Fruit fly (Drosophila melanogaster): ENCODE results near the gene REPTOR-BP.

REPTOR-BP gene

dm6 chr2L:10220501-10221386, 43.2 kb upstream of the REPTOR-BP start, which contains the start of the genes Npc1a and Prosalpha6:
Gene Npc1a, minus strand, starts transcription at chr2L:10221216.
Gene Prosalpha6, plus strand, starts transcription at chr2L:10221351.
- TF ChIP-seq CG4707 (GFP tag; optimal IDR thresholded peaks at IDR 0.05): no peak
- peak; percentile 70 for TF ChIP-seq CG1024 (GFP tag; IDR thresholded peaks at IDR 0.05)
- TF ChIP-seq CG31441 (GFP tag; IDR thresholded peaks at IDR 0.05): no peak
- TF ChIP-seq CG17385 (GFP tag; optimal IDR thresholded peaks at IDR 0.05): peak; percentile 20
- no peak for TF ChIP-seq CG11456 (GFP tag; IDR thresholded peaks at IDR 0.05)
- TF ChIP-seq so (GFP tag; IDR thresholded peaks at IDR 0.05): peak; percentile 39; the same call in 1 of the 3 replicates
- TF ChIP-seq knrl (GFP tag; IDR thresholded peaks at IDR 0.05; ENCODE audit: partially characterized antibody): peak; percentile 74
- TF ChIP-seq hbn (GFP tag; IDR thresholded peaks at IDR 0.05; ENCODE audit: partially characterized antibody): peak; percentile 54
- TF ChIP-seq CG7271 (tag; optimal IDR thresholded peaks at IDR 0.05): no peak
- peak; percentile 55 for TF ChIP-seq CG12391 (tag; optimal IDR thresholded peaks at IDR 0.05)
- TF ChIP-seq Trl (optimal IDR thresholded peaks at IDR 0.05): no peak
- no peak for TF ChIP-seq Trl (GFP tag; optimal IDR thresholded peaks at IDR 0.05)
- TF ChIP-seq ranshi (GFP tag; IDR thresholded peaks at IDR 0.05): no peak
- TF ChIP-seq Nf-YB (GFP tag; optimal IDR thresholded peaks at IDR 0.05): no peak
- no peak for TF ChIP-seq en (GFP tag; optimal IDR thresholded peaks at IDR 0.05)
- peak; percentile 59; the same call in 1 of the 3 replicates for TF ChIP-seq vnd (GFP tag; IDR thresholded peaks at IDR 0.05; ENCODE audit: partially characterized antibody)
- peak; percentile 21 for TF ChIP-seq CG5180 (GFP tag; optimal IDR thresholded peaks at IDR 0.05)
- peak; percentile 32 for TF ChIP-seq dmrt11E (tag; optimal IDR thresholded peaks at IDR 0.05)
- TF ChIP-seq klu (GFP tag; IDR thresholded peaks at IDR 0.05): no peak
- no peak for TF ChIP-seq tup (GFP tag; optimal IDR thresholded peaks at IDR 0.05)
- no peak for TF ChIP-seq CG4854 (GFP tag; optimal IDR thresholded peaks at IDR 0.05)
- no peak for TF ChIP-seq CG8765 (GFP tag; IDR thresholded peaks at IDR 0.05)
- peak; percentile 26 for TF ChIP-seq mirr (GFP tag; optimal IDR thresholded peaks at IDR 0.05)
- TF ChIP-seq trh (GFP tag; optimal IDR thresholded peaks at IDR 0.05): no peak
- no peak for TF ChIP-seq CG18619 (GFP tag; optimal IDR thresholded peaks at IDR 0.05)
- TF ChIP-seq gcm2 (GFP tag; optimal IDR thresholded peaks at IDR 0.05): peak; percentile 1
- TF ChIP-seq Abd-B (GFP tag; optimal IDR thresholded peaks at IDR 0.05): no peak
- TF ChIP-seq yki (optimal IDR thresholded peaks at IDR 0.05): no peak
- TF ChIP-seq CG1832 (GFP tag; optimal IDR thresholded peaks at IDR 0.05): no peak
- TF ChIP-seq sob (GFP tag; IDR thresholded peaks at IDR 0.05): no peak
- no peak for TF ChIP-seq B-H2 (GFP tag; optimal IDR thresholded peaks at IDR 0.05)
- peak; percentile 30 for TF ChIP-seq Mad (GFP tag; optimal IDR thresholded peaks at IDR 0.05)
- no peak for TF ChIP-seq CG4328 (GFP tag; optimal IDR thresholded peaks at IDR 0.05)
- TF ChIP-seq MTF-1 (GFP tag; optimal IDR thresholded peaks at IDR 0.05; ENCODE audit: borderline replicate concordance): no peak
- TF ChIP-seq sqz (GFP tag; optimal IDR thresholded peaks at IDR 0.05): no peak
- TF ChIP-seq CG14441 (GFP tag; IDR thresholded peaks at IDR 0.05): no peak
- no peak for TF ChIP-seq CG11085 (GFP tag; IDR thresholded peaks at IDR 0.05)
- TF ChIP-seq CG15601 (tag; optimal IDR thresholded peaks at IDR 0.05): no peak
- no peak for TF ChIP-seq wor (GFP tag; IDR thresholded peaks at IDR 0.05)
- TF ChIP-seq CG8359 (GFP tag; optimal IDR thresholded peaks at IDR 0.05; ENCODE audit: borderline replicate concordance): no peak
- no peak for TF ChIP-seq gro (GFP tag; optimal IDR thresholded peaks at IDR 0.05)
- no peak; the same call in 1 of the 2 replicates for TF ChIP-seq E2f2 (GFP tag; IDR thresholded peaks at IDR 0.05)
- no peak for TF ChIP-seq CG15011 (GFP tag; optimal IDR thresholded peaks at IDR 0.05)
- no peak for TF ChIP-seq CG6813 (GFP tag; optimal IDR thresholded peaks at IDR 0.05)
- TF ChIP-seq sim (GFP tag; IDR thresholded peaks at IDR 0.05): no peak
- no peak for TF ChIP-seq CG6689 (GFP tag; IDR thresholded peaks at IDR 0.05)
- TF ChIP-seq hth (optimal IDR thresholded peaks at IDR 0.05): no peak
- no peak for TF ChIP-seq CG16863 (GFP tag; optimal IDR thresholded peaks at IDR 0.05)
- no peak for TF ChIP-seq B-H1 (GFP tag; IDR thresholded peaks at IDR 0.05)
- TF ChIP-seq ERR (GFP tag; optimal IDR thresholded peaks at IDR 0.05): no peak
